Fruit fly (Drosophila melanogaster) whole organism, embryonic: Measurements from ENCODE around the gene TTLL4B.
A peak's percentile ranks its signal among the peaks of the same experiment; 100 is the strongest.

Source experiments
- CG10321 ChIP-seq: fragments of 200-800 bp; sonication (Bioruptor generic); IDR thresholded peaks from 2 replicates; pipeline ENCODE4 v1.3.6; 2022; ENCODE audit warnings: missing biosample characterization, missing genetic modification characterization
- CG10565 ChIP-seq: fragments of 200-800 bp; sonication (Bioruptor generic); optimal IDR thresholded peaks from 3 replicates; lab custom pipeline; 2016; ENCODE audit warnings: missing biosample characterization, mild to moderate bottlenecking, missing genetic modification characterization
- CG14667 ChIP-seq: fragments of 200-800 bp; sonication (Bioruptor generic); IDR thresholded peaks from 2 replicates; pipeline ENCODE4 v1.3.6; 2022; ENCODE audit warnings: missing biosample characterization, missing genetic modification characterization
- CG14860 ChIP-seq: fragments of 200-800 bp; sonication (Bioruptor generic); IDR thresholded peaks from 3 replicates; pipeline ENCODE4 v1.3.6; 2022; ENCODE audit warnings: missing biosample characterization, missing genetic modification characterization; ENCODE audit not compliant: partially characterized antibody
- CG15479 ChIP-seq: fragments of 200-800 bp; sonication (Bioruptor generic); optimal IDR thresholded peaks from 3 replicates; lab custom pipeline; 2019; ENCODE audit warnings: missing biosample characterization, mild to moderate bottlenecking, missing genetic modification characterization, moderate library complexity
- CG16813 ChIP-seq: fragments of 200-800 bp; sonication (Bioruptor generic); IDR thresholded peaks from 3 replicates; pipeline ENCODE4 v1.3.6; 2022; ENCODE audit warnings: missing biosample characterization, missing genetic modification characterization; ENCODE audit not compliant: partially characterized antibody
- CG16815 ChIP-seq: fragments of 200-800 bp; sonication (Bioruptor generic); optimal IDR thresholded peaks from 3 replicates; lab custom pipeline; 2017; ENCODE audit warnings: missing biosample characterization, mild to moderate bottlenecking, missing genetic modification characterization
- CG16863 ChIP-seq: fragments of 200-800 bp; sonication (Bioruptor generic); optimal IDR thresholded peaks from 3 replicates; lab custom pipeline; 2016; ENCODE audit warnings: missing biosample characterization, missing genetic modification characterization
- CG17186 ChIP-seq: fragments of 200-800 bp; sonication (Bioruptor generic); optimal IDR thresholded peaks from 3 replicates; lab custom pipeline; 2017; ENCODE audit warnings: missing biosample characterization, missing genetic modification reagents, missing genetic modification characterization
- CG17385 ChIP-seq: fragments of 200-800 bp; sonication (Bioruptor generic); optimal IDR thresholded peaks from 3 replicates; lab custom pipeline; 2018; ENCODE audit warnings: missing biosample characterization, mild to moderate bottlenecking, missing genetic modification characterization
- CG18476 ChIP-seq: fragments of 200-800 bp; sonication (Bioruptor generic); optimal IDR thresholded peaks from 2 replicates; lab custom pipeline; 2016; ENCODE audit warnings: missing biosample characterization, mild to moderate bottlenecking, missing genetic modification characterization
- CG2889 ChIP-seq: fragments of 200-800 bp; sonication (Bioruptor generic); IDR thresholded peaks from 3 replicates; pipeline ENCODE4 v1.3.6; 2022; ENCODE audit warnings: missing biosample characterization, missing genetic modification characterization
- CG30403 ChIP-seq: fragments of 200-800 bp; sonication (Bioruptor generic); optimal IDR thresholded peaks from 3 replicates; lab custom pipeline; 2016; ENCODE audit warnings: missing biosample characterization, missing genetic modification characterization
- CG32532 ChIP-seq: fragments of 200-800 bp; sonication (Bioruptor generic); IDR thresholded peaks from 2 replicates; pipeline ENCODE4 v1.3.6; 2022; ENCODE audit warnings: missing biosample characterization, missing genetic modification characterization
- CG6654 ChIP-seq: fragments of 200-800 bp; sonication (Bioruptor generic); optimal IDR thresholded peaks from 2 replicates; lab custom pipeline; 2017; ENCODE audit warnings: missing biosample characterization, mild to moderate bottlenecking, missing genetic modification characterization
- CG7271 ChIP-seq: fragments of 200-800 bp; sonication (Bioruptor generic); optimal IDR thresholded peaks from 2 replicates; lab custom pipeline; 2018; ENCODE audit warnings: missing biosample characterization, mild to moderate bottlenecking, missing genetic modification characterization, moderate library complexity
- CG7839 ChIP-seq: fragments of 200-800 bp; sonication (Bioruptor generic); optimal IDR thresholded peaks from 3 replicates; lab custom pipeline; 2018; ENCODE audit warnings: missing biosample characterization, mild to moderate bottlenecking, missing genetic modification characterization, moderate library complexity
- CG8359 ChIP-seq: fragments of 200-800 bp; sonication (Bioruptor generic); optimal IDR thresholded peaks from 2 replicates; lab custom pipeline; 2017; ENCODE audit warnings: missing biosample characterization, mild to moderate bottlenecking, missing genetic modification characterization, borderline replicate concordance
- CG8388 ChIP-seq: fragments of 200-800 bp; sonication (Bioruptor generic); optimal IDR thresholded peaks from 2 replicates; lab custom pipeline; 2019; ENCODE audit warnings: missing biosample characterization, mild to moderate bottlenecking, missing genetic modification characterization, moderate library complexity
- CG8478 ChIP-seq: fragments of >200 bp; optimal IDR thresholded peaks from 2 replicates; lab custom pipeline; 2018
- CG8944 ChIP-seq: fragments of 200-800 bp; sonication (Bioruptor generic); optimal IDR thresholded peaks from 3 replicates; lab custom pipeline; 2016; ENCODE audit warnings: missing biosample characterization, missing genetic modification characterization
- CG9727 ChIP-seq: fragments of 200-800 bp; sonication (Bioruptor generic); optimal IDR thresholded peaks from 3 replicates; lab custom pipeline; 2017; ENCODE audit warnings: missing biosample characterization, mild to moderate bottlenecking, missing genetic modification characterization
- Camta ChIP-seq: fragments of 200-800 bp; sonication (Bioruptor generic); optimal IDR thresholded peaks from 2 replicates; lab custom pipeline; 2016; ENCODE audit warnings: missing biosample characterization, missing genetic modification characterization
- CkIIα-i1 ChIP-seq: fragments of 200-800 bp; sonication (Bioruptor generic); IDR thresholded peaks from 2 replicates; pipeline ENCODE4 v1.3.6; 2022; ENCODE audit warnings: missing biosample characterization, missing genetic modification characterization
- Dip3 ChIP-seq: fragments of 200-800 bp; sonication (Bioruptor generic); optimal IDR thresholded peaks from 3 replicates; lab custom pipeline; 2016; ENCODE audit warnings: missing biosample characterization, missing genetic modification characterization
- Gsc ChIP-seq: fragments of 200-800 bp; sonication (Bioruptor generic); IDR thresholded peaks from 2 replicates; pipeline ENCODE4 v1.3.6; 2022; ENCODE audit warnings: missing biosample characterization, missing genetic modification characterization
- Hr39 ChIP-seq: fragments of >200 bp; optimal IDR thresholded peaks from 2 replicates; lab custom pipeline; 2017
- Mes4 ChIP-seq: fragments of 200-800 bp; sonication (Bioruptor generic); optimal IDR thresholded peaks from 2 replicates; lab custom pipeline; 2016; ENCODE audit warnings: missing biosample characterization, missing genetic modification characterization
- Myb ChIP-seq: fragments of 200-800 bp; sonication (Bioruptor generic); optimal IDR thresholded peaks from 2 replicates; lab custom pipeline; 2016; ENCODE audit warnings: missing biosample characterization, missing genetic modification characterization
- NC2β ChIP-seq: fragments of 200-800 bp; sonication (Bioruptor generic); optimal IDR thresholded peaks from 2 replicates; lab custom pipeline; 2016; ENCODE audit warnings: missing biosample characterization, missing genetic modification characterization
- NK7.1 ChIP-seq: fragments of 200-800 bp; sonication (Bioruptor generic); optimal IDR thresholded peaks from 3 replicates; lab custom pipeline; 2016; ENCODE audit warnings: missing biosample characterization, missing genetic modification characterization
- Nf-YC ChIP-seq: fragments of 200-800 bp; optimal IDR thresholded peaks from 3 replicates; lab custom pipeline; 2019; ENCODE audit warnings: missing biosample characterization, mild to moderate bottlenecking, missing genetic modification characterization, moderate library complexity
- Sry-β ChIP-seq: fragments of 200-800 bp; sonication (Bioruptor generic); optimal IDR thresholded peaks from 2 replicates; lab custom pipeline; 2018; ENCODE audit warnings: missing biosample characterization, mild to moderate bottlenecking, missing genetic modification characterization, moderate library complexity
- TFAM ChIP-seq: fragments of 200-800 bp; sonication (Bioruptor generic); optimal IDR thresholded peaks from 2 replicates; lab custom pipeline; 2017; ENCODE audit warnings: missing biosample characterization, missing genetic modification characterization, inconsistent platforms
- al ChIP-seq: fragments of 200-800 bp; sonication (Bioruptor generic); IDR thresholded peaks from 2 replicates; pipeline ENCODE4 v1.3.6; 2022; ENCODE audit warnings: missing biosample characterization, missing genetic modification characterization
- caup ChIP-seq: fragments of 200-800 bp; sonication (Bioruptor generic); optimal IDR thresholded peaks from 3 replicates; lab custom pipeline; 2017; ENCODE audit warnings: missing biosample characterization, mild to moderate bottlenecking, missing genetic modification characterization, moderate library complexity; ENCODE audit not compliant: severe bottlenecking
- crol ChIP-seq: fragments of 200-800 bp; sonication (Bioruptor generic); IDR thresholded peaks from 2 replicates; pipeline ENCODE4 v1.3.6; 2022; ENCODE audit warnings: missing biosample characterization, missing genetic modification characterization
- fd3F ChIP-seq: fragments of 200-800 bp; sonication (Bioruptor generic); optimal IDR thresholded peaks from 2 replicates; lab custom pipeline; 2018; ENCODE audit warnings: missing biosample characterization, mild to moderate bottlenecking, missing genetic modification characterization, moderate library complexity
- fd64A ChIP-seq: fragments of 200-800 bp; sonication (Bioruptor generic); optimal IDR thresholded peaks from 3 replicates; lab custom pipeline; 2018; ENCODE audit warnings: missing biosample characterization, mild to moderate bottlenecking, missing genetic modification characterization
- hth ChIP-seq: fragments of >200 bp; optimal IDR thresholded peaks from 2 replicates; lab custom pipeline; 2017; ENCODE audit warnings: inconsistent platforms
- jing ChIP-seq: fragments of 200-800 bp; sonication (Bioruptor generic); optimal IDR thresholded peaks from 2 replicates; lab custom pipeline; 2018; ENCODE audit warnings: missing biosample characterization, mild to moderate bottlenecking, missing genetic modification characterization
- nmo ChIP-seq: fragments of 200-800 bp; sonication (Bioruptor generic); optimal IDR thresholded peaks from 2 replicates; lab custom pipeline; 2018; ENCODE audit warnings: missing biosample characterization, mild to moderate bottlenecking, missing genetic modification characterization, moderate library complexity
- org-1 ChIP-seq: fragments of 200-800 bp; sonication (Bioruptor generic); optimal IDR thresholded peaks from 2 replicates; lab custom pipeline; 2017; ENCODE audit warnings: missing biosample characterization, missing genetic modification characterization
- peb ChIP-seq: fragments of 200-800 bp; sonication (Bioruptor generic); IDR thresholded peaks from 2 replicates; pipeline ENCODE4 v1.3.6; 2022; ENCODE audit warnings: missing biosample characterization, missing genetic modification characterization
- phol ChIP-seq: fragments of 200-800 bp; sonication (Bioruptor generic); optimal IDR thresholded peaks from 3 replicates; lab custom pipeline; 2018; ENCODE audit warnings: missing biosample characterization, mild to moderate bottlenecking, missing genetic modification characterization, moderate library complexity
- shn ChIP-seq: fragments of 200-800 bp; sonication (Bioruptor generic); optimal IDR thresholded peaks from 3 replicates; lab custom pipeline; 2016; ENCODE audit warnings: missing biosample characterization, missing genetic modification characterization
- sima ChIP-seq: fragments of 200-800 bp; sonication (Bioruptor generic); optimal IDR thresholded peaks from 2 replicates; lab custom pipeline; 2016; ENCODE audit warnings: missing biosample characterization, missing genetic modification characterization
- slou ChIP-seq: fragments of 200-800 bp; sonication (Bioruptor generic); optimal IDR thresholded peaks from 3 replicates; lab custom pipeline; 2016; ENCODE audit warnings: missing biosample characterization, missing genetic modification characterization
- sob ChIP-seq: fragments of 200-800 bp; sonication (Bioruptor generic); IDR thresholded peaks from 2 replicates; pipeline ENCODE4 v1.3.6; 2022; ENCODE audit warnings: missing biosample characterization, missing genetic modification characterization
- stc ChIP-seq: fragments of 200-800 bp; sonication (Bioruptor generic); IDR thresholded peaks from 2 replicates; pipeline ENCODE4 v1.3.6; 2022; ENCODE audit warnings: missing biosample characterization, missing genetic modification characterization
- tio ChIP-seq: fragments of 200-800 bp; sonication (Bioruptor generic); optimal IDR thresholded peaks from 2 replicates; lab custom pipeline; 2017; ENCODE audit warnings: missing biosample characterization, missing genetic modification characterization, inconsistent platforms
- unc-4 ChIP-seq: fragments of 200-800 bp; sonication (Bioruptor generic); IDR thresholded peaks from 2 replicates; pipeline ENCODE4 v1.3.6; 2022; ENCODE audit warnings: missing biosample characterization, missing genetic modification characterization; ENCODE audit not compliant: partially characterized antibody
- vfl ChIP-seq: fragments of 200-800 bp; sonication (Bioruptor generic); optimal IDR thresholded peaks from 2 replicates; lab custom pipeline; 2016; ENCODE audit warnings: missing biosample characterization, missing genetic modification characterization

The TTLL4B gene

DNA sequence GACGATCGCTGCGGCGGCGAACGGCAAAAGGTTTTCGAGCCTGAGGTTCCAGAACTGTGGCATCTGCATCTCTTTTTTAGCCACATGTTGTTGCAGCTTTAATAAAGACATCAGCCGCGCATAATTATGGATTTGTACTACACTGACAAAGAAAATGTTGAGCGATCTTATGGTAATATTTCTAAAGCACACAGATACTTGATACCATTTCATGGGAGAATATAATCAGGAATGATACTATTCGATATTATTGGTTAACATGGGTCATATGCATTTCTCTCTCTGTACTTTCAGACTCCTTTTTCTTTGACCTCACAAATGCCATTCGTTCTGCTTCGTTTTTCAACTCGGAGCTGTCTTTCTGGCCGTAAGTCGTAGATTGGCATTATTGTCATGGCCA lies 10.3 kb upstream of the TTLL4B start (continued):
- no peak for TF ChIP-seq CG18476
- TF ChIP-seq shn (GFP tag; lab: Kevin White, UChicago), result no peak
- no peak for TF ChIP-seq CG7271 (tag; lab: Kevin White, UChicago)
- no peak for TF ChIP-seq CG14860 (GFP tag; lab: Robert Waterston, UW)
- no peak for TF ChIP-seq CG10321 (GFP tag; lab: Robert Waterston, UW)
- peak; percentile 12 for TF ChIP-seq CG16815 (GFP tag; lab: Kevin White, UChicago)
- no peak for TF ChIP-seq CG17186 (GFP tag; lab: Kevin White, UChicago)
- TF ChIP-seq Gsc (GFP tag; lab: Robert Waterston, UW), result no peak
- no peak for TF ChIP-seq Hr39 (lab: Kevin White, UChicago)
- no peak for TF ChIP-seq CG8944 (GFP tag; lab: Kevin White, UChicago)
- peak; percentile 44 for TF ChIP-seq CG7839 (tag; lab: Kevin White, UChicago)
- TF ChIP-seq fd64A (GFP tag; lab: Kevin White, UChicago), result no peak
- TF ChIP-seq Mes4 (GFP tag; lab: Kevin White, UChicago), result peak; percentile 23
- TF ChIP-seq CG8478, result no peak
- no peak for TF ChIP-seq CG8359 (GFP tag; lab: Kevin White, UChicago)
- TF ChIP-seq hth (lab: Kevin White, UChicago), result no peak
- TF ChIP-seq peb (GFP tag; lab: Robert Waterston, UW), result no peak
- no peak for TF ChIP-seq TFAM (GFP tag; lab: Kevin White, UChicago)
- TF ChIP-seq sima (GFP tag; lab: Kevin White, UChicago), result no peak
- TF ChIP-seq CG15479, result no peak
- TF ChIP-seq CG2889 (GFP tag; lab: Robert Waterston, UW), result no peak
- TF ChIP-seq al, result no peak
- TF ChIP-seq stc (GFP tag; lab: Robert Waterston, UW), result no peak
- TF ChIP-seq org-1 (GFP tag; lab: Kevin White, UChicago), result no peak
- no peak for TF ChIP-seq CG6654 (GFP tag; lab: Kevin White, UChicago)
- TF ChIP-seq CG17385 (GFP tag; lab: Kevin White, UChicago), result peak; percentile 27
- no peak for TF ChIP-seq sob
- no peak for TF ChIP-seq CG10565 (GFP tag; lab: Kevin White, UChicago)
- TF ChIP-seq unc-4 (GFP tag; lab: Robert Waterston, UW), result no peak
- TF ChIP-seq CG30403 (GFP tag; lab: Kevin White, UChicago), result peak; percentile 19
- TF ChIP-seq CG8388 (GFP tag; lab: Kevin White, UChicago), result peak; percentile 52
- TF ChIP-seq tio (GFP tag; lab: Kevin White, UChicago), result peak; percentile 39
- peak; percentile 25 for TF ChIP-seq NC2β
- TF ChIP-seq vfl (GFP tag; lab: Kevin White, UChicago), result no peak
- peak; percentile 56 for TF ChIP-seq CG9727 (GFP tag; lab: Kevin White, UChicago)
- TF ChIP-seq caup (GFP tag; lab: Kevin White, UChicago), result no peak
- no peak for TF ChIP-seq CG16813 (GFP tag; lab: Robert Waterston, UW)
- peak; percentile 65 for TF ChIP-seq phol (tag; lab: Kevin White, UChicago)
- TF ChIP-seq Nf-YC (tag; lab: Kevin White, UChicago), result no peak
- TF ChIP-seq fd3F (GFP tag; lab: Kevin White, UChicago), result no peak
- no peak for TF ChIP-seq Sry-β (GFP tag; lab: Kevin White, UChicago)
- no peak for TF ChIP-seq NK7.1 (GFP tag; lab: Kevin White, UChicago)
- peak; percentile 43 for TF ChIP-seq Camta (GFP tag; lab: Kevin White, UChicago)
- TF ChIP-seq CG16863 (GFP tag; lab: Kevin White, UChicago), result peak; percentile 38
- no peak for TF ChIP-seq Dip3 (GFP tag; lab: Kevin White, UChicago)
- TF ChIP-seq crol (GFP tag; lab: Robert Waterston, UW), result no peak
- no peak for TF ChIP-seq CkIIα-i1
- peak; percentile 61 for TF ChIP-seq nmo
- TF ChIP-seq slou (GFP tag; lab: Kevin White, UChicago), result no peak
- TF ChIP-seq CG14667 (GFP tag; lab: Robert Waterston, UW), result 0 out of 2 replicates have a peak, but pooled peaks have one; percentile 38
- TF ChIP-seq jing (GFP tag; lab: Kevin White, UChicago), result peak; percentile 20
- no peak for TF ChIP-seq Myb
- no peak for TF ChIP-seq CG32532 (GFP tag; lab: Robert Waterston, UW)
